Worm (Caenorhabditis elegans) whole organism, late embryonic: ENCODE results near the gene evl-20.

ENCODE experiments used
- K02D7.2 ChIP-seq: sonication (generic microtip); optimal IDR thresholded peaks from 2 replicates; lab custom pipeline; 2017; ENCODE audit warnings: mild to moderate bottlenecking, missing genetic modification characterization, missing compliant biosample characterization
- K09A11.1 ChIP-seq: sonication (generic microtip); optimal IDR thresholded peaks from 2 replicates; lab custom pipeline; 2017; ENCODE audit warnings: antibody characterized with exemption, mild to moderate bottlenecking, missing genetic modification characterization, missing compliant biosample characterization; ENCODE audit not compliant: insufficient read depth
- ama-1 ChIP-seq: fragments of 150-350 bp; optimal IDR thresholded peaks from 2 replicates; lab custom pipeline; 2014
- ceh-30 ChIP-seq: fragments of 150-350 bp; optimal IDR thresholded peaks from 2 replicates; lab custom pipeline; 2014; ENCODE audit warnings: missing biosample characterization, missing genetic modification characterization
- dve-1 ChIP-seq: sonication (generic microtip); optimal IDR thresholded peaks from 2 replicates; lab custom pipeline; 2017; ENCODE audit warnings: antibody characterized with exemption, mild to moderate bottlenecking, missing genetic modification characterization, missing compliant biosample characterization
- elt-2 ChIP-seq: sonication (generic microtip); optimal IDR thresholded peaks from 2 replicates; lab custom pipeline; 2016; ENCODE audit warnings: missing genetic modification reagents, missing genetic modification characterization, missing compliant biosample characterization
- fkh-10 ChIP-seq: fragments of 150-350 bp; optimal IDR thresholded peaks from 2 replicates; lab custom pipeline; 2014; ENCODE audit warnings: missing biosample characterization, missing genetic modification reagents, missing genetic modification characterization
- gmeb-2 ChIP-seq: sonication (generic microtip); optimal IDR thresholded peaks from 2 replicates; lab custom pipeline; 2016; ENCODE audit warnings: missing genetic modification characterization, inconsistent platforms, missing compliant biosample characterization
- lim-6 ChIP-seq: sonication (generic microtip); optimal IDR thresholded peaks from 2 replicates; lab custom pipeline; 2016; ENCODE audit warnings: missing genetic modification characterization, missing compliant biosample characterization
- nhr-11 ChIP-seq: fragments of 150-350 bp; optimal IDR thresholded peaks from 2 replicates; lab custom pipeline; 2014; ENCODE audit warnings: missing biosample characterization, missing genetic modification characterization
- pha-4 ChIP-seq: fragments of 150-350 bp; optimal IDR thresholded peaks from 2 replicates; lab custom pipeline; 2018; ENCODE audit warnings: missing biosample characterization, missing genetic modification reagents, missing genetic modification characterization
- sox-4 ChIP-seq: sonication (generic microtip); optimal IDR thresholded peaks from 2 replicates; lab custom pipeline; 2017; ENCODE audit warnings: mild to moderate bottlenecking, missing genetic modification characterization, inconsistent platforms, missing compliant biosample characterization
- unc-55 ChIP-seq: sonication (generic microtip); optimal IDR thresholded peaks from 2 replicates; lab custom pipeline; 2017; ENCODE audit warnings: missing biosample characterization, missing genetic modification reagents, missing genetic modification characterization
- ztf-16 ChIP-seq: sonication (generic microtip); optimal IDR thresholded peaks from 2 replicates; lab custom pipeline; 2017; ENCODE audit warnings: missing genetic modification characterization, missing compliant biosample characterization

DNA sequence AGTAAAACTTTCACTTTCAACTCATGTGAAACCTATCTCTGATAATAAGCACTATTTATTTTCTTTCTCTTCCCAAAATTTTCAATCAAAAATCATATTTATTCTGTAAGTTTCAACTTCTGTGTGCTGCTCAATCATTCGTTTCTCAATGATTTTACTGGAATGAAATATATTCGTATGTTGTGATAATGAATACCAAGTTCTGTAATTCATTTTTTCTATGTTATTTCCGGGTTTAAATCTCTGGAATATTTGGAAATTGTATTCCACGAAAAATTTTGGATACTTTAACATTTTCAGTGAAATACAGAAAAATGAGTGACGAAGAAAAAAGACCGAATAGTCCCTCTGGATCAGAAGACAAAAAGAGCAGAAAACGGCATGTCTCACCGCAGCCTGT lies 23.7 kb downstream of the evl-20 start, which contains the start of gene M05D6.2:
- no peak for TF ChIP-seq K02D7.2 (tag; lab: Kevin White, UChicago)
- no peak for TF ChIP-seq pha-4 (tag; lab: Kevin White, UChicago)
- no peak for TF ChIP-seq dve-1
- TF ChIP-seq nhr-11 (tag; lab: Kevin White, UChicago) = no peak
- no peak for TF ChIP-seq ztf-16 (tag; lab: Kevin White, UChicago)
- TF ChIP-seq gmeb-2 (tag; lab: Kevin White, UChicago) = no peak
- no peak for TF ChIP-seq elt-2 (tag; lab: Kevin White, UChicago)
- no peak for TF ChIP-seq fkh-10 (GFP tag; lab: Kevin White, UChicago)
- TF ChIP-seq ceh-30 = no peak
- TF ChIP-seq K09A11.1 (tag; lab: Kevin White, UChicago) = no peak
- no peak for TF ChIP-seq sox-4 (tag; lab: Kevin White, UChicago)
- no peak for TF ChIP-seq unc-55 (GFP tag; lab: Kevin White, UChicago)
- TF ChIP-seq lim-6 (tag; lab: Kevin White, UChicago) = no peak
- no peak for TF ChIP-seq ama-1
